Fruit fly (Drosophila melanogaster) whole organism, embryonic: ENCODE data around the gene ND-24.

Experiments used
- ATbp ChIP-seq: fragments of 200-800 bp; sonication (Bioruptor generic); optimal IDR thresholded peaks from 2 replicates; lab custom pipeline; 2017; ENCODE audit warnings: missing biosample characterization, mild to moderate bottlenecking, missing genetic modification characterization, missing genetic modification reagents
- Bgb ChIP-seq: fragments of 200-800 bp; sonication (Bioruptor generic); IDR thresholded peaks from 2 replicates; pipeline ENCODE4 v1.3.6; 2022; ENCODE audit warnings: missing biosample characterization, missing genetic modification characterization; ENCODE audit not compliant: partially characterized antibody
- CG10959 ChIP-seq: fragments of 200-800 bp; sonication (Bioruptor generic); IDR thresholded peaks from 2 replicates; pipeline ENCODE4 v1.3.6; 2022; ENCODE audit warnings: missing biosample characterization, missing genetic modification characterization
- CG1233 ChIP-seq: fragments of 200-800 bp; sonication (Bioruptor generic); optimal IDR thresholded peaks from 4 replicates; lab custom pipeline; 2018; ENCODE audit warnings: missing biosample characterization, mild to moderate bottlenecking, missing genetic modification characterization
- CG12659 ChIP-seq: fragments of 200-800 bp; sonication (Bioruptor generic); optimal IDR thresholded peaks from 3 replicates; lab custom pipeline; 2017; ENCODE audit warnings: mild to moderate bottlenecking, missing biosample characterization, missing genetic modification reagents, missing genetic modification characterization
- CG14860 ChIP-seq: fragments of 200-800 bp; sonication (Bioruptor generic); IDR thresholded peaks from 3 replicates; pipeline ENCODE4 v1.3.6; 2022; ENCODE audit warnings: missing biosample characterization, missing genetic modification characterization; ENCODE audit not compliant: partially characterized antibody
- CG15514 ChIP-seq: fragments of 200-800 bp; sonication (Bioruptor generic); optimal IDR thresholded peaks from 3 replicates; lab custom pipeline; 2017; ENCODE audit warnings: missing biosample characterization, missing genetic modification characterization, mild to moderate bottlenecking, moderate library complexity, missing genetic modification reagents
- CG17829 ChIP-seq: fragments of 200-800 bp; optimal IDR thresholded peaks from 2 replicates; lab custom pipeline; 2019; ENCODE audit warnings: missing biosample characterization, mild to moderate bottlenecking, missing genetic modification characterization, moderate library complexity
- CG5245 ChIP-seq: fragments of 200-800 bp; sonication (Bioruptor generic); optimal IDR thresholded peaks from 3 replicates; lab custom pipeline; 2016; ENCODE audit warnings: missing biosample characterization, missing genetic modification characterization
- CG7372 ChIP-seq: fragments of 200-800 bp; sonication (Bioruptor generic); IDR thresholded peaks from 2 replicates; pipeline ENCODE4 v1.3.6; 2022; ENCODE audit warnings: missing biosample characterization, missing genetic modification characterization
- CG7963 ChIP-seq: fragments of 200-800 bp; sonication (Bioruptor generic); IDR thresholded peaks from 3 replicates; pipeline ENCODE4 v1.3.6; 2022; ENCODE audit warnings: missing biosample characterization, missing genetic modification characterization; ENCODE audit not compliant: partially characterized antibody
- CG8281 ChIP-seq: fragments of 200-800 bp; sonication (Bioruptor generic); optimal IDR thresholded peaks from 2 replicates; lab custom pipeline; 2018; ENCODE audit warnings: missing biosample characterization, mild to moderate bottlenecking, missing genetic modification characterization, moderate library complexity
- CG9215 ChIP-seq: fragments of 200-800 bp; sonication (Bioruptor generic); IDR thresholded peaks from 2 replicates; pipeline ENCODE4 v1.3.6; 2022; ENCODE audit warnings: missing biosample characterization, missing genetic modification characterization
- D19A ChIP-seq: fragments of 200-800 bp; optimal IDR thresholded peaks from 3 replicates; lab custom pipeline; 2019; ENCODE audit warnings: missing biosample characterization, mild to moderate bottlenecking, missing genetic modification characterization, moderate library complexity
- Eip74EF ChIP-seq, 2 experiments: fragments of 200-800 bp in 1 of 2; fragments of >200 bp in 1 of 2; sonication (Bioruptor generic) in 1 of 2; optimal IDR thresholded peaks; 2 replicates each; lab custom pipeline; 2017 to 2019; ENCODE audit warnings: missing biosample characterization in 2 of 2, missing genetic modification characterization in 2 of 2, mild to moderate bottlenecking in 1 of 2, moderate library complexity in 1 of 2
- GATAe ChIP-seq: fragments of 200-800 bp; sonication (Bioruptor generic); conservative IDR thresholded peaks from 2 replicates; pipeline ENCODE4 v1.3.6; 2022; ENCODE audit warnings: missing biosample characterization, missing genetic modification characterization
- HmgZ ChIP-seq: fragments of 200-800 bp; sonication (Bioruptor generic); optimal IDR thresholded peaks from 2 replicates; lab custom pipeline; 2018; ENCODE audit warnings: missing biosample characterization, mild to moderate bottlenecking, missing genetic modification characterization
- NK7.1 ChIP-seq: fragments of 200-800 bp; sonication (Bioruptor generic); optimal IDR thresholded peaks from 3 replicates; lab custom pipeline; 2016; ENCODE audit warnings: missing biosample characterization, missing genetic modification characterization
- al ChIP-seq: fragments of 200-800 bp; sonication (Bioruptor generic); IDR thresholded peaks from 2 replicates; pipeline ENCODE4 v1.3.6; 2022; ENCODE audit warnings: missing biosample characterization, missing genetic modification characterization
- ara ChIP-seq: fragments of 200-800 bp; sonication (Bioruptor generic); IDR thresholded peaks from 2 replicates; pipeline ENCODE4 v1.3.6; 2022; ENCODE audit warnings: missing biosample characterization, missing genetic modification characterization
- ato ChIP-seq: fragments of 200-800 bp; sonication (Bioruptor generic); IDR thresholded peaks from 2 replicates; pipeline ENCODE4 v1.3.6; 2022; ENCODE audit warnings: missing biosample characterization, missing genetic modification characterization; ENCODE audit not compliant: partially characterized antibody
- bigmax ChIP-seq: fragments of 200-800 bp; sonication (Bioruptor generic); optimal IDR thresholded peaks from 2 replicates; lab custom pipeline; 2018; ENCODE audit warnings: missing biosample characterization, mild to moderate bottlenecking, missing genetic modification characterization
- cato ChIP-seq: fragments of 200-800 bp; sonication (Bioruptor generic); optimal IDR thresholded peaks from 2 replicates; lab custom pipeline; 2016; ENCODE audit warnings: missing biosample characterization, missing genetic modification characterization, borderline replicate concordance
- chif ChIP-seq, 2 experiments: fragments of 200-800 bp; sonication (Bioruptor generic); optimal IDR thresholded peaks; 3 replicates each; lab custom pipeline; 2016; ENCODE audit warnings: missing biosample characterization in 2 of 2, missing genetic modification characterization in 2 of 2
- eve ChIP-seq, 2 experiments: fragments of >200 bp; optimal IDR thresholded peaks; 2 replicates each; lab custom pipeline; 2017; ENCODE audit warnings: missing biosample characterization in 2 of 2, missing genetic modification characterization in 2 of 2
- exex ChIP-seq: fragments of 200-800 bp; sonication (Bioruptor generic); optimal IDR thresholded peaks from 4 replicates; lab custom pipeline; 2018; ENCODE audit warnings: missing biosample characterization, mild to moderate bottlenecking, missing genetic modification characterization, moderate library complexity
- grn ChIP-seq: fragments of 200-800 bp; sonication (Bioruptor generic); optimal IDR thresholded peaks from 3 replicates; lab custom pipeline; 2017; ENCODE audit warnings: missing biosample characterization, missing genetic modification characterization
- gsb-n ChIP-seq: fragments of 200-800 bp; sonication (Bioruptor generic); optimal IDR thresholded peaks from 3 replicates; lab custom pipeline; 2018; ENCODE audit warnings: missing biosample characterization, mild to moderate bottlenecking, missing genetic modification characterization
- h ChIP-seq: fragments of >200 bp; optimal IDR thresholded peaks from 2 replicates; lab custom pipeline; 2017
- hb ChIP-seq: fragments of 200-800 bp; sonication (Bioruptor generic); IDR thresholded peaks from 3 replicates; pipeline ENCODE4 v1.3.6; 2022; ENCODE audit warnings: missing biosample characterization, missing genetic modification characterization; ENCODE audit not compliant: partially characterized antibody
- hbn ChIP-seq: fragments of 200-800 bp; sonication (Bioruptor generic); IDR thresholded peaks from 2 replicates; pipeline ENCODE4 v1.3.6; 2022; ENCODE audit warnings: missing biosample characterization, missing genetic modification characterization; ENCODE audit not compliant: partially characterized antibody
- lbe ChIP-seq: fragments of 200-800 bp; sonication (Bioruptor generic); optimal IDR thresholded peaks from 2 replicates; lab custom pipeline; 2016; ENCODE audit warnings: missing biosample characterization, mild to moderate bottlenecking, missing genetic modification characterization
- lola ChIP-seq, 3 experiments: fragments of >200 bp in 2 of 3; fragments of 200-800 bp in 1 of 3; sonication (Bioruptor generic) in 1 of 3; optimal IDR thresholded peaks; 2 replicates each; lab custom pipeline; 2017 to 2019; ENCODE audit warnings: missing biosample characterization in 3 of 3, missing genetic modification characterization in 3 of 3, mild to moderate bottlenecking in 1 of 3, moderate library complexity in 1 of 3
- psq ChIP-seq: fragments of 200-800 bp; sonication (Bioruptor generic); optimal IDR thresholded peaks from 2 replicates; lab custom pipeline; 2017; ENCODE audit warnings: missing biosample characterization, missing genetic modification characterization
- ranshi ChIP-seq: fragments of 200-800 bp; sonication (Bioruptor generic); IDR thresholded peaks from 2 replicates; pipeline ENCODE4 v1.3.6; 2022; ENCODE audit warnings: missing biosample characterization, missing genetic modification characterization
- sens ChIP-seq: fragments of 200-800 bp; sonication (Bioruptor generic); peaks from one replicate; lab custom pipeline; 2016; ENCODE audit warnings: missing biosample characterization, missing genetic modification characterization
- sna ChIP-seq: fragments of 200-800 bp; sonication (Bioruptor generic); IDR thresholded peaks from 2 replicates; pipeline ENCODE4 v1.3.6; 2022; ENCODE audit warnings: missing biosample characterization, missing genetic modification characterization; ENCODE audit not compliant: partially characterized antibody
- stwl ChIP-seq: fragments of 200-800 bp; sonication (Bioruptor generic); optimal IDR thresholded peaks from 3 replicates; lab custom pipeline; 2018; ENCODE audit warnings: missing biosample characterization, mild to moderate bottlenecking, missing genetic modification characterization, moderate library complexity
- tna ChIP-seq: fragments of 200-800 bp; sonication (Bioruptor generic); IDR thresholded peaks from 2 replicates; pipeline ENCODE4 v1.3.6; 2022; ENCODE audit warnings: missing biosample characterization, missing genetic modification characterization; ENCODE audit not compliant: partially characterized antibody
- trem ChIP-seq: fragments of 200-800 bp; optimal IDR thresholded peaks from 3 replicates; lab custom pipeline; 2019; ENCODE audit warnings: missing biosample characterization, mild to moderate bottlenecking, missing genetic modification characterization, moderate library complexity

The ND-24 gene

DNA sequence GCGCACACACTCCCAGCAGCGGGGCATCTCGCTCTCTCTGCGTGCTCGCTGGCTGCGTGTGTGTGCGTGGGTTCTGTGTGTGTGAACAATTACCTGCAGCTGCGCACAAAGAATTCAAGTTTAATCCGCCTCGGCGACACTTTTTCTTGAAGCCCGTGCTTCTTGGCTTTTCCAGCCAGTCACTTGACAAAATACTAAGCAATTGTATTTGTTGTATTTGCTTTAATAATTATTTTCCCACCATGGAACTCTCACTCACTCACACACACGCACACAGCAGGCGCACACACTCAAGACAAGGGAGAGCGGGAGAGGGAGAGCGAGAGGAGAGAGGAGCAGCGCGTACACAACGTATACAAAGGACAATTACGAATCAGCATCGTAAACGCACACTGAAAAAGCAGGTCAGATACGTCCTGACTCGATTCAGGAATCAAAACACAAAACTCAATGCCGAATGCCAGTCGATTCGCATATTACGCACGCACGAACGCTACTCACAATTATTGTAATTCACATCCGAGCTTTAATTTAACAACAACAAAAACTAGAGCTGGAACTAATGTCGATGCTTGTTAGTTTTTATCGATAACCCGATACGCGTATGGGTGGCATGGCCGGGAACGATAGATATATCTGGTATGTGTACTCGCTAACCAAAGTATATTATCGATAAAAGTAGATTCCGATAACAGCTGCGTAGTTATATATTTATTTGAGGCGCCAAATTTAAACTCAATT, 20.3 kb downstream of the ND-24 start, which contains the start of gene RhoGAPp190 (continued):
- TF ChIP-seq CG8281 (no peak), stwl (peak; percentile 50), Bgb (GFP tag; lab: Robert Waterston, UW) (peak; percentile 96), grn (no peak), al (no peak), lola (GFP tag; optimal IDR thresholded peaks at IDR 0.05; lab: Kevin White, UChicago) (no peak), gsb-n (tag; lab: Kevin White, UChicago) (peak; percentile 17), CG1233 (GFP tag; lab: Kevin White, UChicago) (no peak), tna (peak; percentile 96), D19A (no peak), lbe (peak; percentile 6), CG7372 (GFP tag; lab: Robert Waterston, UW) (no peak), CG7963 (peak; percentile 96), NK7.1 (GFP tag; lab: Kevin White, UChicago) (no peak), ranshi (GFP tag; lab: Robert Waterston, UW) (no peak), ara (GFP tag; lab: Robert Waterston, UW) (no peak), CG5245 (GFP tag; lab: Kevin White, UChicago) (no peak), CG17829 (tag; lab: Kevin White, UChicago) (peak; percentile 39), psq (GFP tag; lab: Kevin White, UChicago) (no peak), eve (GFP tag; optimal IDR thresholded peaks at IDR 0.05; lab: Kevin White, UChicago) (no peak), GATAe (GFP tag; lab: Robert Waterston, UW) (no peak), h (lab: Kevin White, UChicago) (no peak), Eip74EF (GFP tag; optimal IDR thresholded peaks at IDR 0.05; lab: Kevin White, UChicago) (peak in 1 of 2 experiments; percentile 76), trem (peak; percentile 88), CG15514 (peak; percentile 79), ATbp (no peak), CG14860 (GFP tag; lab: Robert Waterston, UW) (peak; percentile 95), hbn (GFP tag; lab: Robert Waterston, UW) (peak; percentile 81), sens (GFP tag; lab: Kevin White, UChicago) (peak; percentile 67), bigmax (GFP tag; lab: Kevin White, UChicago) (no peak), cato (GFP tag; lab: Kevin White, UChicago) (no peak), sna (GFP tag; lab: Robert Waterston, UW) (peak; percentile 88), CG12659 (GFP tag; lab: Kevin White, UChicago) (peak; percentile 52), ato (GFP tag; lab: Robert Waterston, UW) (peak; percentile 97), chif (GFP tag; optimal IDR thresholded peaks at IDR 0.05; lab: Kevin White, UChicago) (no peak), CG9215 (GFP tag; lab: Robert Waterston, UW) (no peak), CG10959 (GFP tag; lab: Robert Waterston, UW) (no peak), HmgZ (tag; lab: Kevin White, UChicago) (peak; percentile 39), exex (peak; percentile 19), hb (peak; percentile 96)
